Worm (Caenorhabditis elegans): ENCODE results near the gene hlh-25.

DNA sequence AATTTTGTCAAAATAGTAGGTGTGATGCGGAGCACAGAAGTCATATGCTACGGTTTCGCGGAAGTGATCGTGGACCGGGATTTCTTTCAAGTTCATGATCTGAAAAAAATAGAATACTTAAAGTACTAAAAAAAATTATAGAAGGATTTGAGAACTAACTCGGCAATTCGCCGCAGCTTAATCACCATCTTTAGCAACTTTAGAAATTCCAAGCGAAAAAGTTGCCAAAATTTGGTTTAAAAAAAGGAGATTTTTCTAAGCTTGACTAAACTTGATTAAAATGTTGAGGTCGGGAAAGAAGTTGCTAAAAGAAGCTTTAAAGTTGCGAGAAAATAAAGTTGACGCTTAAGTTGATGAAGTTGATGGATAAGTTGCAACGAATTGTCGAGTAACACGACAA is 17.4 kb upstream of the hlh-25 start, which contains the start of gene ZK177.9:
- TF ChIP-seq dpl-1 (GFP tag; optimal IDR thresholded peaks at IDR 0.05) (no peak), zag-1 (tag; optimal IDR thresholded peaks at IDR 0.05) (no peak), aha-1 (tag) (no peak)
